Worm (Caenorhabditis elegans): ENCODE data around the gene T22D1.1.

ce11 chrIV:6957341-6957740 is 34.2 kb downstream of the T22D1.1 start, which contains the start of gene jnk-1:
- TF ChIP-seq W03F9.2 (tag; optimal IDR thresholded peaks at IDR 0.05) (no peak), dao-5 (tag; optimal IDR thresholded peaks at IDR 0.05) (no peak), him-1 (tag; optimal IDR thresholded peaks at IDR 0.05) (no peak)
